Fruit fly (Drosophila melanogaster): ENCODE results near the gene CG43335.

dm6 chr3R:15600138-15600537 is 35.1 kb upstream of the CG43335 start:
- TF ChIP-seq Dll (optimal IDR thresholded peaks at IDR 0.05) (no peak), psq (optimal IDR thresholded peaks at IDR 0.05) (no peak), pan (optimal IDR thresholded peaks at IDR 0.05) (no peak), EcR (GFP tag; optimal IDR thresholded peaks at IDR 0.05) (no peak), usp (GFP tag; optimal IDR thresholded peaks at IDR 0.05) (no peak), CG8478 (optimal IDR thresholded peaks at IDR 0.05) (no peak)
